Worm (Caenorhabditis elegans): ENCODE data around the gene dach-1.

DNA sequence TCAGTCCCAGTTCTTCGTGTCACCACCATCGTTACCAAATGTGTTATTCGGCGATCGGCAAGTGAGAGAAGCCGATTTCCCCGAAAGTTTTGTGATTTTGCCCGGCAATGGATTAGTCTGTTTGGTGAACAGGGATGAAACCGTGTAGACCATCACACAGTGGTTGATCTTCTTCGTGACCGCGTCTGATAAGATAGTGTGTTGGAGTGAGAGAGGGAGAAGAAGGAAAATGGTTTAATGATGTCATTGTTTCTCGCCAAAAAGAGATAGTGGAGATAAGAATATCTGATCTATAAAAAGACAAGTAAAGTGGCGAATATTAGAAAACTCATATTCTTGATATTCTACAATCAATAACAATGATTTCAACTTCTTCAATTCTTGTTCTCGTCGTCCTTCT is 30.0 kb downstream of the dach-1 start, which contains the start of gene nlp-31:
- TF ChIP-seq ceh-82 (tag; optimal IDR thresholded peaks at IDR 0.05) (no peak), ces-1 (GFP tag; optimal IDR thresholded peaks at IDR 0.05) (no peak), aly-2 (tag; optimal IDR thresholded peaks at IDR 0.05) (no peak), egl-27 (tag; optimal IDR thresholded peaks at IDR 0.05) (no peak), pqm-1 (tag; optimal IDR thresholded peaks at IDR 0.05) (no peak), hlh-4 (tag; optimal IDR thresholded peaks at IDR 0.05) (no peak), elt-2 (tag; optimal IDR thresholded peaks at IDR 0.05) (no peak), C34B4.2 (tag; optimal IDR thresholded peaks at IDR 0.05) (no peak)
